Worm (Caenorhabditis elegans): ENCODE data around the gene K02E7.1.

DNA sequence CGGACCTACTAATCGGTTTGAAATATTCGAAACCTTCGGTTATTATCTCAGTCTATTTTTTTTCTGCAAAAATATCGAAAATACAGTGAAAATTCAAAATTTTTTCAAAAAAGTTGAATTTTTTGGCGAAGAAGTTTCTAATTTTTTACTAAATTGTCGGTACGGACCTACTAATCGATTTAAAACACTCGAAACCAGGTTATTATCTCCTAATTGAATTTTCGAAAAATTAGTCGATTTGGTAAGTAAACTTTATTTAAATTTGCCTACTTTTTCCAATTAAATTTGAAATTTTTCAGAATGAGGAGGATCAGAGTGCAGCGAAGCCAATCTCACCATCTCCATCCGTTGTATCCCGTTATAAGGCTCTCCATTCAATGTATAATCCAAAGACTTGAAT is 12.1 kb upstream of the K02E7.1 start, which contains the start of gene K02E7.12:
- TF ChIP-seq pqm-1 (tag; optimal IDR thresholded peaks at IDR 0.05): no peak
- no peak for TF ChIP-seq fkh-10 (GFP tag; optimal IDR thresholded peaks at IDR 0.05)
- TF ChIP-seq lin-11 (tag; optimal IDR thresholded peaks at IDR 0.05): no peak
- TF ChIP-seq hlh-30 (tag; optimal IDR thresholded peaks at IDR 0.05; ENCODE audit: insufficient read depth): no peak
- TF ChIP-seq nfya-1 (tag; optimal IDR thresholded peaks at IDR 0.05): no peak
- no peak for TF ChIP-seq pag-3 (tag; optimal IDR thresholded peaks at IDR 0.05; ENCODE audit: borderline replicate concordance)
- no peak for TF ChIP-seq nhr-11 (tag; optimal IDR thresholded peaks at IDR 0.05)
